Worm (Caenorhabditis elegans) whole organism, L3 larva: ENCODE results near the gene C13E3.1.

Experiments used
- R02D3.7 ChIP-seq: fragments of 150-350 bp; optimal IDR thresholded peaks from 2 replicates; lab custom pipeline; 2014; ENCODE audit warnings: missing biosample characterization, missing genetic modification characterization
- ZK546.5 ChIP-seq: sonication (generic microtip); optimal IDR thresholded peaks from 2 replicates; lab custom pipeline; 2017; ENCODE audit warnings: missing biosample characterization, missing genetic modification characterization
- ama-1 ChIP-seq: fragments of 150-350 bp; optimal IDR thresholded peaks from 2 replicates; lab custom pipeline; 2018
- ceh-16 ChIP-seq: sonication (generic microtip); optimal IDR thresholded peaks from 2 replicates; lab custom pipeline; 2017; ENCODE audit warnings: missing biosample characterization, missing genetic modification characterization
- ceh-9 ChIP-seq: sonication (generic microtip); optimal IDR thresholded peaks from 2 replicates; lab custom pipeline; 2018; ENCODE audit warnings: missing biosample characterization, missing genetic modification characterization
- daf-12 ChIP-seq: fragments of 150-350 bp; optimal IDR thresholded peaks from 2 replicates; lab custom pipeline; 2014; ENCODE audit warnings: missing biosample characterization, missing genetic modification reagents, missing genetic modification characterization
- egl-27 ChIP-seq: sonication (generic microtip); optimal IDR thresholded peaks from 4 replicates; lab custom pipeline; 2017; ENCODE audit warnings: missing biosample characterization, missing genetic modification reagents, missing genetic modification characterization
- elt-2 ChIP-seq: sonication (generic microtip); optimal IDR thresholded peaks from 2 replicates; lab custom pipeline; 2016; ENCODE audit warnings: missing genetic modification reagents, mild to moderate bottlenecking, missing genetic modification characterization, missing compliant biosample characterization
- elt-3 ChIP-seq, 3 experiments: fragments of 150-350 bp in 1 of 3; sonication (generic microtip) in 2 of 3; optimal IDR thresholded peaks; 2 replicates in 2 of 3; 4 replicates in 1 of 3; lab custom pipeline; 2014 to 2017; ENCODE audit warnings: missing biosample characterization in 3 of 3, missing genetic modification characterization in 3 of 3
- eor-1 ChIP-seq, 2 experiments: fragments of 150-350 bp; optimal IDR thresholded peaks; 2 replicates each; lab custom pipeline; 2014 to 2018; ENCODE audit warnings: missing biosample characterization in 2 of 2, missing genetic modification characterization in 2 of 2
- fkh-10 ChIP-seq: sonication (generic microtip); optimal IDR thresholded peaks from 2 replicates; lab custom pipeline; 2017; ENCODE audit warnings: missing biosample characterization, missing genetic modification reagents, missing genetic modification characterization
- fos-1 ChIP-seq: fragments of 150-350 bp; optimal IDR thresholded peaks from 2 replicates; lab custom pipeline; 2014; ENCODE audit warnings: missing biosample characterization, missing genetic modification characterization
- hmg-11 ChIP-seq: sonication (generic microtip); optimal IDR thresholded peaks from 2 replicates; lab custom pipeline; 2016; ENCODE audit warnings: missing genetic modification characterization, missing compliant biosample characterization
- jun-1 ChIP-seq: fragments of 150-350 bp; optimal IDR thresholded peaks from 2 replicates; lab custom pipeline; 2014; ENCODE audit warnings: missing biosample characterization, missing genetic modification reagents, missing genetic modification characterization
- lin-39 ChIP-seq: fragments of 150-350 bp; optimal IDR thresholded peaks from 2 replicates; lab custom pipeline; 2018; ENCODE audit warnings: missing biosample characterization, missing genetic modification reagents, missing genetic modification characterization
- lsy-12 ChIP-seq: sonication (generic microtip); optimal IDR thresholded peaks from 2 replicates; lab custom pipeline; 2016; ENCODE audit warnings: mild to moderate bottlenecking, missing genetic modification characterization, missing compliant biosample characterization
- nhr-23 ChIP-seq: fragments of 150-350 bp; optimal IDR thresholded peaks from 2 replicates; lab custom pipeline; 2014; ENCODE audit warnings: missing biosample characterization, missing genetic modification reagents, missing genetic modification characterization
- nhr-237 ChIP-seq: fragments of 150-350 bp; optimal IDR thresholded peaks from 2 replicates; lab custom pipeline; 2014; ENCODE audit warnings: missing biosample characterization, missing genetic modification characterization
- nhr-25 ChIP-seq: sonication (generic microtip); optimal IDR thresholded peaks from 2 replicates; lab custom pipeline; 2017; ENCODE audit warnings: missing biosample characterization, missing genetic modification characterization
- nhr-28 ChIP-seq: fragments of 150-350 bp; optimal IDR thresholded peaks from 2 replicates; lab custom pipeline; 2014; ENCODE audit warnings: missing biosample characterization, missing genetic modification characterization
- nhr-43 ChIP-seq: sonication (generic microtip); optimal IDR thresholded peaks from 2 replicates; lab custom pipeline; 2016; ENCODE audit warnings: mild to moderate bottlenecking, missing genetic modification characterization, missing compliant biosample characterization; ENCODE audit not compliant: poor library complexity, severe bottlenecking
- nhr-67 ChIP-seq: fragments of 150-350 bp; optimal IDR thresholded peaks from 2 replicates; lab custom pipeline; 2014; ENCODE audit warnings: missing biosample characterization, missing genetic modification characterization
- nhr-77 ChIP-seq: fragments of 150-350 bp; optimal IDR thresholded peaks from 2 replicates; lab custom pipeline; 2014; ENCODE audit warnings: missing biosample characterization, missing genetic modification characterization
- pha-4 ChIP-seq: fragments of 150-350 bp; optimal IDR thresholded peaks from 2 replicates; lab custom pipeline; 2014; ENCODE audit warnings: missing biosample characterization, missing genetic modification reagents, missing genetic modification characterization
- pqm-1 ChIP-seq: fragments of 150-350 bp; optimal IDR thresholded peaks from 2 replicates; lab custom pipeline; 2017; ENCODE audit warnings: missing biosample characterization, missing genetic modification characterization, inconsistent platforms
- skn-1 ChIP-seq: fragments of 150-350 bp; optimal IDR thresholded peaks from 2 replicates; lab custom pipeline; 2014; ENCODE audit warnings: missing biosample characterization, missing genetic modification characterization
- snpc-4 ChIP-seq: fragments of 150-350 bp; optimal IDR thresholded peaks from 2 replicates; lab custom pipeline; 2014; ENCODE audit warnings: missing biosample characterization, missing genetic modification characterization
- zag-1 ChIP-seq: fragments of 150-350 bp; optimal IDR thresholded peaks from 2 replicates; lab custom pipeline; 2014; ENCODE audit warnings: missing biosample characterization, missing genetic modification characterization

C13E3.1 gene

DNA sequence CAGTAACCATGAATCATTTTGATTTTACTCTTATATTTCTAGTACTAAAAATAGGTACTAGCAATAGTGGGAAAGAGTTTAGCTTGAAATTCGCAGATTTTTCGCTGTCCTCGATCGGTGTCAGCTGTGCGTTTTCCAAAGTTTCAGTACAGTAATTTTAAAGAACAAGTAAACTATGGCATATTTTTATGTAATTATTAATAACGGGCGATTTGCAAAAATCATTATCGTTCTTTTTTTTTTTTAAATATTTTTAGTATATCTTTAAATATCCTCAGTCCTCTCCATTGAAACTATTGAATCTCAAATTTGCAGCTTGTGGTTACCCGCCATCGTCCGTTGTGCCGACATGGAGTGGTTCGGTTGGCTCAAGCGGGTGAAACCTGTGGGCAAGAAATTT lies at the start of gene C13E3.1:
TSS of gene C13E3.1 (plus strand) at position 301 of the 400 bp plus-strand sequence.
- TF ChIP-seq nhr-43 (tag; lab: Kevin White, UChicago) (no peak), lsy-12 (tag; lab: Kevin White, UChicago) (no peak), nhr-77 (tag; lab: Kevin White, UChicago) (no peak), nhr-67 (tag; lab: Kevin White, UChicago) (no peak), jun-1 (tag; lab: Kevin White, UChicago) (no peak), fkh-10 (no peak), elt-3 (tag; optimal IDR thresholded peaks at IDR 0.05; lab: Kevin White, UChicago) (no peak), nhr-237 (tag; lab: Kevin White, UChicago) (no peak), fos-1 (no peak), skn-1 (tag; lab: Kevin White, UChicago) (no peak), nhr-28 (no peak), zag-1 (no peak), snpc-4 (tag; lab: Kevin White, UChicago) (no peak)

DNA sequence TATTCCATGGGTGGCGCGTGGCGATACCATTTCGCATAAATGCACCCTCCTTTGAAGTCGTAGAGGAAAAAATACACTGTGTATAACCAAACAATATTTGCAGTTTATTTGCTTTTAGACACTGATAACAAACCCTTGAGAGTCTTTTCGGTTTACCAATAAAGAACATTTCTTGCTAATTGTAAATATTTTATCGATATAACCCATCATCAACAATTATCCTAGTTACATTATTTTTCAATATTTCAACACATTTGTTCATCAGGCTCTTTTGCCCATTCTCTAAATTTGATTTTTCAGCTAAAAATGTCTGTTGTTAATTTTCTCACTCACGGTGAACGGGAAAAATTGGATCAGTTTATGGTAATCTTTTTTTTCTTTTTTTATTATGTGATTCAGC lies 48.9 kb upstream of the C13E3.1 start, which contains the start of gene ubc-23:
TSS of gene ubc-23 (plus strand) at position 301 of the 400 bp plus-strand sequence.
- TF ChIP-seq ama-1 (no peak), pha-4 (tag; lab: Kevin White, UChicago) (peak; percentile 1)

DNA sequence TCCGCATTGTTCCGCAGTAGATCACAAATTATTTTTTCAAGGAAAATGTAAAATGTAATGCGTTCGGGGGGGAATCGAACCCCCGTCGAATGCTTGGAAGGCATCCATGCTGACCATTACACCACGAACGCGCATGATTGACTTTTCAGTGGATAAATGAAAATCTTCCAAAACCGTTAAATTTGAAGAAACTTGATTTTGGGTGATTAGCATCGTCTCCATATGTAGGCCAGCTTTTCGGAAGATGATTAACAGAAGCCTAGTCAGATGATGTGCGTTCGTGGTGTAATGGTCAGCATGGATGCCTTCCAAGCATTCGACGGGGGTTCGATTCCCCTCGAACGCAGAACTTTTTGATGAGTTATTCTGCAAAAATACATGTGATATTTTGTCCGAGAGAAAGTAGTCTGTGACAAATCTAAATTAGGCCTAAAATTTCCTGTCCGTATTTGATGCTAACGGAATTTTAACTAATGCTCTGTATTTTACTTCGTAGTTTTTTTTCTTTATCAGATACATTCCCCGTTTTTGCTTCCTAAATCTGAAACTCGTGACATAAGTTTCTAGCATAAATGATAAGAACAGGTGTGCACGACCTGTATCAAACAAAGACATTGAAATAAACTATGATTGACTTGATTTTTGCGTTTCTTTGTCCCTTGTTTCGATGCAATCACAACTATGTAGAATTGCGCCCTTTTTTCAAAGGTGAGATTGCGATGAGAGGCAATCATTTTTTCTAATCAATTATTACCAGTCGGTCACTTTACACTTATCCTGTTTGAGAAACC lies 46.3 kb upstream of the C13E3.1 start, which contains the start of gene C28G1.10:
TSS of gene C28G1.10 (plus strand) at position 676 of the 791 bp plus-strand sequence.
- TF ChIP-seq egl-27 (tag; lab: Kevin White, UChicago) (no peak), nhr-23 (tag; lab: Kevin White, UChicago) (no peak), fos-1 (no peak), elt-3 (tag; optimal IDR thresholded peaks at IDR 0.05; lab: Kevin White, UChicago) (no peak), ceh-16 (tag; lab: Kevin White, UChicago) (no peak), nhr-25 (tag; lab: Kevin White, UChicago) (peak; percentile 46), eor-1 (tag; optimal IDR thresholded peaks at IDR 0.05; lab: Kevin White, UChicago) (no peak), nhr-43 (tag; lab: Kevin White, UChicago) (peak; percentile 73), lsy-12 (tag; lab: Kevin White, UChicago) (no peak), elt-2 (tag; lab: Kevin White, UChicago) (peak; percentile 85), lin-39 (tag; lab: Kevin White, UChicago) (no peak), pqm-1 (tag; lab: Kevin White, UChicago) (peak; percentile 84), ZK546.5 (tag; lab: Kevin White, UChicago) (no peak), pha-4 (tag; lab: Kevin White, UChicago) (peak; percentile 6), ceh-9 (no peak), skn-1 (tag; lab: Kevin White, UChicago) (no peak)

DNA sequence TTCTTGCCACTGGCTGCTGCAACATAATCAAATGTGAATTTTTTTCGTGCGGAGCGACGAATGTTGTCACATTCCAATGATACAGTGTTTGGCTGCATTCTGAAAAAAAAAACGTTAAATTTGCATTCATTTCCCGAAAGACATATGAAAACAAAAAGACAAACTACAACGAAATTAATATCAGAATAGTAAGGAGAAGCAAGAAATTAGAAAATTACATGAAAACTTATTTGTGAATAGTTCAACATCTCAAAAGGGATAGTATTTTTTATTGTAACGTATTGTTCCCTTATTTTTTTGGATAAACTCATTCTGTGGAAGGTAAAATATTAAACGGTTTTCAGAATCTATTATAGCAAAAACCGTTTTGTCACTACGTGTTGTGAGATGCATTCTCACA lies 39.4 kb upstream of the C13E3.1 start, which contains the start of gene sprp-4:
TSS of gene sprp-4 (minus strand) at position 101 of the 400 bp plus-strand sequence.
- TF ChIP-seq hmg-11 (tag; lab: Kevin White, UChicago) (no peak), nhr-67 (tag; lab: Kevin White, UChicago) (no peak), pqm-1 (tag; lab: Kevin White, UChicago) (no peak), lsy-12 (tag; lab: Kevin White, UChicago) (no peak), ceh-9 (no peak), R02D3.7 (no peak), nhr-43 (tag; lab: Kevin White, UChicago) (no peak), daf-12 (no peak), ZK546.5 (tag; lab: Kevin White, UChicago) (no peak), egl-27 (tag; lab: Kevin White, UChicago) (no peak), nhr-25 (tag; lab: Kevin White, UChicago) (no peak), fos-1 (no peak), fkh-10 (no peak), skn-1 (tag; lab: Kevin White, UChicago) (no peak), lin-39 (tag; lab: Kevin White, UChicago) (no peak)

DNA sequence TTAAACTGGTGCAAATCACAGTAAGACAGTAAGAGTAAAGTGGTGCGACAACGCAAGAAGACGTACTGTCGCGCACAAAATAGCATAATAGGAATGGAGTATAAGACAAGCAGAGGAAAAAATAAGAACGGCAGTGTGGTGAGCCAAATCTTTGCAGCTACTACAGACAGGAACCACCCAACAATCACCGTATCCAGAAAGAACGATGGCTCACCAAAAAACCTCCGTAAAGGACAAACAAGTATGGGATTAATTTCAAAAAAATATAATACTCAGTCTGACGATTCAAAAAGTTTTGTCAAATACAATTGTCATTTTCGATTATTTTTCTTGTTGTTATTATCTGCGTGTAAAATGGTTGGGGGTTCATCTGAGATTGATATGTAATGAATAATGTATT lies 38.5 kb upstream of the C13E3.1 start:
- TF ChIP-seq egl-27 (tag; lab: Kevin White, UChicago) = no peak
